Worm (Caenorhabditis elegans) whole organism, L2 larva: ENCODE data around the gene aakb-1.
A peak's percentile ranks its signal among the peaks of the same experiment; 100 is the strongest.

Experiments
- C34F6.9 ChIP-seq: fragments of 150-350 bp; optimal IDR thresholded peaks from 2 replicates; lab custom pipeline; 2014; ENCODE audit warnings: missing biosample characterization, missing genetic modification characterization
- F13H6.1 ChIP-seq: sonication (generic microtip); optimal IDR thresholded peaks from 2 replicates; lab custom pipeline; 2016; ENCODE audit warnings: missing genetic modification characterization, missing compliant biosample characterization
- R02D3.7 ChIP-seq: fragments of 150-350 bp; optimal IDR thresholded peaks from 2 replicates; lab custom pipeline; 2014; ENCODE audit warnings: missing biosample characterization, missing genetic modification characterization
- Y55F3AM.14 ChIP-seq: fragments of 200-800 bp; sonication (Bioruptor generic); optimal IDR thresholded peaks from 2 replicates; lab custom pipeline; 2018; ENCODE audit warnings: mild to moderate bottlenecking, missing genetic modification characterization, missing compliant biosample characterization
- ZK546.5 ChIP-seq: sonication (generic microtip); optimal IDR thresholded peaks from 2 replicates; lab custom pipeline; 2017; ENCODE audit warnings: missing biosample characterization, missing genetic modification characterization
- alr-1 ChIP-seq: fragments of 150-350 bp; optimal IDR thresholded peaks from 2 replicates; lab custom pipeline; 2014; ENCODE audit warnings: missing biosample characterization, missing genetic modification characterization
- aly-2 ChIP-seq: fragments of 150-350 bp; optimal IDR thresholded peaks from 2 replicates; lab custom pipeline; 2014; ENCODE audit warnings: missing biosample characterization, missing genetic modification characterization
- ama-1 ChIP-seq: fragments of 150-350 bp; optimal IDR thresholded peaks from 2 replicates; lab custom pipeline; 2018; ENCODE audit warnings: inconsistent platforms
- blmp-1 ChIP-seq: sonication (generic microtip); optimal IDR thresholded peaks from 2 replicates; lab custom pipeline; 2017; ENCODE audit warnings: missing genetic modification characterization, mild to moderate bottlenecking, missing compliant biosample characterization, antibody characterized with exemption, moderate library complexity; ENCODE audit not compliant: insufficient read depth
- ceh-16 ChIP-seq: fragments of 150-350 bp; optimal IDR thresholded peaks from 2 replicates; lab custom pipeline; 2014; ENCODE audit warnings: missing biosample characterization, missing genetic modification characterization
- ceh-82 ChIP-seq: fragments of 150-350 bp; optimal IDR thresholded peaks from 2 replicates; lab custom pipeline; 2014; ENCODE audit warnings: missing biosample characterization, missing genetic modification characterization
- crh-2 ChIP-seq: sonication (generic microtip); optimal IDR thresholded peaks from 2 replicates; lab custom pipeline; 2017; ENCODE audit warnings: missing biosample characterization, missing genetic modification characterization
- dmd-4 ChIP-seq: sonication (generic microtip); optimal IDR thresholded peaks from 2 replicates; lab custom pipeline; 2017; ENCODE audit warnings: missing biosample characterization, missing genetic modification characterization
- egl-27 ChIP-seq: sonication (generic microtip); optimal IDR thresholded peaks from 3 replicates; lab custom pipeline; 2017; ENCODE audit warnings: missing biosample characterization, missing genetic modification reagents, missing genetic modification characterization
- elt-1 ChIP-seq: fragments of 150-350 bp; optimal IDR thresholded peaks from 2 replicates; lab custom pipeline; 2014; ENCODE audit warnings: missing biosample characterization, missing genetic modification characterization
- elt-3 ChIP-seq: sonication (generic microtip); optimal IDR thresholded peaks from 2 replicates; lab custom pipeline; 2017; ENCODE audit warnings: missing biosample characterization, missing genetic modification characterization
- fos-1 ChIP-seq: fragments of 150-350 bp; optimal IDR thresholded peaks from 2 replicates; lab custom pipeline; 2014; ENCODE audit warnings: missing biosample characterization, missing genetic modification characterization
- gmeb-1 ChIP-seq: fragments of 150-350 bp; optimal IDR thresholded peaks from 2 replicates; lab custom pipeline; 2014; ENCODE audit warnings: missing biosample characterization, missing genetic modification characterization
- lin-11 ChIP-seq: fragments of 150-350 bp; sonication (generic microtip); optimal IDR thresholded peaks from 2 replicates; lab custom pipeline; 2014; ENCODE audit warnings: missing biosample characterization, missing genetic modification characterization, inconsistent platforms, mixed read lengths
- lin-13 ChIP-seq: fragments of 150-350 bp; optimal IDR thresholded peaks from 2 replicates; lab custom pipeline; 2014; ENCODE audit warnings: missing biosample characterization, missing genetic modification reagents, missing genetic modification characterization
- lin-39 ChIP-seq: fragments of 150-350 bp; optimal IDR thresholded peaks from 2 replicates; lab custom pipeline; 2014; ENCODE audit warnings: missing biosample characterization, missing genetic modification reagents, missing genetic modification characterization
- lsy-2 ChIP-seq, 2 experiments: fragments of 150-350 bp in 1 of 2; sonication (generic microtip) in 1 of 2; optimal IDR thresholded peaks; 2 replicates each; lab custom pipeline; 2014 to 2017; ENCODE audit warnings: missing biosample characterization in 2 of 2, missing genetic modification characterization in 2 of 2
- mab-5 ChIP-seq: fragments of 150-350 bp; optimal IDR thresholded peaks from 2 replicates; lab custom pipeline; 2014; ENCODE audit warnings: missing biosample characterization, missing genetic modification characterization
- mbf-1 ChIP-seq: sonication (generic microtip); optimal IDR thresholded peaks from 2 replicates; lab custom pipeline; 2017; ENCODE audit warnings: missing biosample characterization, missing genetic modification characterization
- mdl-1 ChIP-seq, 2 experiments: fragments of 150-350 bp in 1 of 2; sonication (generic microtip) in 1 of 2; optimal IDR thresholded peaks; 2 replicates each; lab custom pipeline; 2017; ENCODE audit warnings: missing biosample characterization in 2 of 2, missing genetic modification characterization in 2 of 2
- nhr-10 ChIP-seq: sonication (generic microtip); optimal IDR thresholded peaks from 2 replicates; lab custom pipeline; 2017; ENCODE audit warnings: missing biosample characterization, missing genetic modification characterization
- nhr-11 ChIP-seq: fragments of 150-350 bp; optimal IDR thresholded peaks from 2 replicates; lab custom pipeline; 2014; ENCODE audit warnings: missing biosample characterization, missing genetic modification characterization
- nhr-12 ChIP-seq: fragments of 150-350 bp; optimal IDR thresholded peaks from 2 replicates; lab custom pipeline; 2014; ENCODE audit warnings: missing biosample characterization, missing genetic modification characterization
- nhr-129 ChIP-seq: fragments of 150-350 bp; optimal IDR thresholded peaks from 2 replicates; lab custom pipeline; 2014; ENCODE audit warnings: missing biosample characterization, missing genetic modification characterization
- nhr-21 ChIP-seq: fragments of 150-350 bp; optimal IDR thresholded peaks from 2 replicates; lab custom pipeline; 2014; ENCODE audit warnings: missing biosample characterization, missing genetic modification characterization
- nhr-23 ChIP-seq: fragments of 150-350 bp; optimal IDR thresholded peaks from 2 replicates; lab custom pipeline; 2014; ENCODE audit warnings: missing biosample characterization, missing genetic modification reagents, missing genetic modification characterization
- nhr-237 ChIP-seq: fragments of 150-350 bp; optimal IDR thresholded peaks from 2 replicates; lab custom pipeline; 2014; ENCODE audit warnings: missing biosample characterization, missing genetic modification characterization
- nhr-25 ChIP-seq: fragments of 150-350 bp; sonication (generic microtip); optimal IDR thresholded peaks from 3 replicates; lab custom pipeline; 2014; ENCODE audit warnings: missing biosample characterization, missing genetic modification characterization
- nhr-6 ChIP-seq: fragments of 150-350 bp; optimal IDR thresholded peaks from 2 replicates; lab custom pipeline; 2014; ENCODE audit warnings: missing biosample characterization, missing genetic modification characterization
- nhr-77 ChIP-seq: fragments of 150-350 bp; optimal IDR thresholded peaks from 2 replicates; lab custom pipeline; 2014; ENCODE audit warnings: missing biosample characterization, missing genetic modification characterization
- peb-1 ChIP-seq: fragments of 150-350 bp; optimal IDR thresholded peaks from 2 replicates; lab custom pipeline; 2014; ENCODE audit warnings: missing biosample characterization, missing genetic modification characterization
- sem-4 ChIP-seq: fragments of 150-350 bp; optimal IDR thresholded peaks from 2 replicates; lab custom pipeline; 2014; ENCODE audit warnings: missing biosample characterization, missing genetic modification reagents, missing genetic modification characterization
- skn-1 ChIP-seq: sonication (generic microtip); optimal IDR thresholded peaks from 2 replicates; lab custom pipeline; 2017; ENCODE audit warnings: missing biosample characterization, missing genetic modification characterization
- sma-3 ChIP-seq: sonication (generic microtip); optimal IDR thresholded peaks from 2 replicates; lab custom pipeline; 2016; ENCODE audit warnings: missing genetic modification reagents, missing genetic modification characterization, missing compliant biosample characterization
- sma-9 ChIP-seq, 2 experiments: fragments of 150-350 bp in 1 of 2; sonication (generic microtip) in 1 of 2; optimal IDR thresholded peaks; 2 replicates each; lab custom pipeline; 2014 to 2016; ENCODE audit warnings: missing genetic modification characterization in 2 of 2, mild to moderate bottlenecking in 1 of 2, missing biosample characterization in 1 of 2, missing compliant biosample characterization in 1 of 2, missing genetic modification reagents in 1 of 2, moderate library complexity in 1 of 2
- snpc-4 ChIP-seq: fragments of 150-350 bp; optimal IDR thresholded peaks from 2 replicates; lab custom pipeline; 2014; ENCODE audit warnings: missing biosample characterization, missing genetic modification characterization
- unc-39 ChIP-seq: fragments of 150-350 bp; optimal IDR thresholded peaks from 2 replicates; lab custom pipeline; 2014; ENCODE audit warnings: missing biosample characterization, missing genetic modification characterization
- unc-55 ChIP-seq: fragments of 150-350 bp; sonication (generic microtip); optimal IDR thresholded peaks from 3 replicates; lab custom pipeline; 2014; ENCODE audit warnings: missing biosample characterization, missing genetic modification reagents, missing genetic modification characterization
- unc-62 ChIP-seq: fragments of 150-350 bp; optimal IDR thresholded peaks from 2 replicates; lab custom pipeline; 2014; ENCODE audit warnings: missing biosample characterization, missing genetic modification reagents, missing genetic modification characterization
- zag-1 ChIP-seq: fragments of 150-350 bp; optimal IDR thresholded peaks from 2 replicates; lab custom pipeline; 2014; ENCODE audit warnings: missing biosample characterization, missing genetic modification characterization
- ztf-1 ChIP-seq: fragments of 200-800 bp; sonication (Bioruptor generic); conservative IDR thresholded peaks from 2 replicates; pipeline ENCODE4 v1.3.6; 2022; ENCODE audit warnings: missing genetic modification characterization, missing compliant biosample characterization
- ztf-11 ChIP-seq: sonication (generic microtip); optimal IDR thresholded peaks from 2 replicates; lab custom pipeline; 2017; ENCODE audit warnings: missing biosample characterization, missing genetic modification characterization
- ztf-4 ChIP-seq: fragments of 150-350 bp; optimal IDR thresholded peaks from 2 replicates; lab custom pipeline; 2014; ENCODE audit warnings: missing biosample characterization, missing genetic modification characterization

Gene aakb-1

ce11 chrX:13743371-13743770 is 12.2 kb upstream of the aakb-1 start:
- TF ChIP-seq F13H6.1, result peak; percentile 38
- peak; percentile 36 for TF ChIP-seq nhr-129 (tag; lab: Kevin White, UChicago)
- TF ChIP-seq elt-3 (tag; lab: Kevin White, UChicago), result no peak

ce11 chrX:13744543-13745113 is 10.9 kb upstream of the aakb-1 start:
- TF ChIP-seq egl-27 (tag; lab: Kevin White, UChicago) (no peak), lin-11 (tag; lab: Kevin White, UChicago) (no peak), F13H6.1 (peak; percentile 67), nhr-11 (no peak), nhr-6 (peak; percentile 7), mbf-1 (tag; lab: Kevin White, UChicago) (no peak), mdl-1 (tag; optimal IDR thresholded peaks at IDR 0.05; lab: Kevin White, UChicago) (no peak), lsy-2 (tag; optimal IDR thresholded peaks at IDR 0.05; lab: Kevin White, UChicago) (peak in 1 of 2 experiments; percentile 14), crh-2 (tag; lab: Kevin White, UChicago) (peak; percentile 39), nhr-23 (tag; lab: Kevin White, UChicago) (peak; percentile 77), gmeb-1 (tag; lab: Kevin White, UChicago) (peak; percentile 2), nhr-10 (no peak), aly-2 (no peak), unc-55 (GFP tag; lab: Kevin White, UChicago) (no peak), lin-13 (no peak), sem-4 (tag; lab: Kevin White, UChicago) (no peak), sma-3 (GFP tag; lab: Kevin White, UChicago) (peak; percentile 38), sma-9 (GFP tag; optimal IDR thresholded peaks at IDR 0.05; lab: Kevin White, UChicago) (peak; percentile 72), sma-9 (tag; optimal IDR thresholded peaks at IDR 0.05; lab: Kevin White, UChicago) (no peak), lin-39 (no peak), peb-1 (no peak), nhr-21 (tag; lab: Kevin White, UChicago) (peak; percentile 60), blmp-1 (tag; lab: Kevin White, UChicago) (peak; percentile 85), ceh-82 (tag; lab: Kevin White, UChicago) (no peak), skn-1 (tag; lab: Kevin White, UChicago) (no peak), C34F6.9 (tag; lab: Kevin White, UChicago) (peak; percentile 43), nhr-77 (tag; lab: Kevin White, UChicago) (no peak), ZK546.5 (tag; lab: Kevin White, UChicago) (no peak), nhr-129 (tag; lab: Kevin White, UChicago) (peak; percentile 55), nhr-25 (tag; lab: Kevin White, UChicago) (peak; percentile 23), alr-1 (tag; lab: Kevin White, UChicago) (no peak), elt-3 (tag; lab: Kevin White, UChicago) (no peak), nhr-237 (tag; lab: Kevin White, UChicago) (no peak), Y55F3AM.14 (GFP tag; lab: Kevin White, UChicago) (no peak), fos-1 (tag; lab: Kevin White, UChicago) (peak; percentile 78), zag-1 (no peak), unc-62 (GFP tag; lab: Kevin White, UChicago) (no peak), ceh-16 (no peak), unc-39 (tag; lab: Kevin White, UChicago) (no peak), ztf-1 (no peak), R02D3.7 (tag; lab: Kevin White, UChicago) (no peak), ztf-4 (tag; lab: Kevin White, UChicago) (no peak), ama-1 (lab: Kevin White, UChicago) (no peak), nhr-12 (no peak), snpc-4 (no peak), mab-5 (peak; percentile 9), elt-1 (tag; lab: Kevin White, UChicago) (peak; percentile 51), dmd-4 (tag; lab: Kevin White, UChicago) (no peak), ztf-11 (tag; lab: Kevin White, UChicago) (no peak)
- TF ChIP-seq, all 48 proteins: peak for 16
